Worm (Caenorhabditis elegans) whole organism, L4/young adult: ENCODE data around the gene Y43F8B.14.

Source experiments
- W03F9.2 ChIP-seq: fragments of 150-350 bp; optimal IDR thresholded peaks from 2 replicates; lab custom pipeline; 2014; ENCODE audit warnings: missing biosample characterization, missing genetic modification characterization
- dao-5 ChIP-seq: sonication (generic microtip); optimal IDR thresholded peaks from 2 replicates; lab custom pipeline; 2016; ENCODE audit warnings: missing genotype, missing genetic modification characterization, moderate library complexity, missing compliant biosample characterization
- him-1 ChIP-seq: sonication (generic microtip); optimal IDR thresholded peaks from 2 replicates; lab custom pipeline; 2016; ENCODE audit warnings: missing genotype, missing genetic modification reagents, missing genetic modification characterization, missing compliant biosample characterization

- no peak for TF ChIP-seq him-1 (tag; lab: Kevin White, UChicago)
- no peak for TF ChIP-seq W03F9.2 (tag; lab: Kevin White, UChicago)
- no peak for TF ChIP-seq dao-5 (tag; lab: Kevin White, UChicago)
Observed at ce11 chrV:19402855-19403254, 52.9 kb downstream of the Y43F8B.14 start, which contains the start of gene C25F9.12.
